Worm (Caenorhabditis elegans) whole organism, early embryonic: Measurements from ENCODE around the gene Y37H2A.12.

Source experiments
- B0310.2 ChIP-seq: sonication (generic microtip); optimal IDR thresholded peaks from 2 replicates; lab custom pipeline; 2016; ENCODE audit warnings: mild to moderate bottlenecking, missing genetic modification characterization, missing compliant biosample characterization
- F13C5.2 ChIP-seq: sonication (generic microtip); optimal IDR thresholded peaks from 2 replicates; lab custom pipeline; 2017; ENCODE audit warnings: mild to moderate bottlenecking, missing genetic modification characterization, inconsistent platforms, missing compliant biosample characterization
- aly-1 ChIP-seq: sonication (generic microtip); optimal IDR thresholded peaks from 2 replicates; lab custom pipeline; 2016; ENCODE audit warnings: missing genetic modification characterization, missing compliant biosample characterization
- ama-1 ChIP-seq: fragments of 150-350 bp; optimal IDR thresholded peaks from 2 replicates; lab custom pipeline; 2014
- ceh-13 ChIP-seq: fragments of 200-800 bp; sonication (Bioruptor generic); optimal IDR thresholded peaks from 2 replicates; lab custom pipeline; 2018; ENCODE audit warnings: mild to moderate bottlenecking, missing genetic modification characterization, missing compliant biosample characterization
- ceh-36 ChIP-seq: sonication (generic microtip); optimal IDR thresholded peaks from 2 replicates; lab custom pipeline; 2016; ENCODE audit warnings: missing genetic modification characterization, inconsistent platforms, missing compliant biosample characterization
- ets-7 ChIP-seq: sonication (generic microtip); optimal IDR thresholded peaks from 2 replicates; lab custom pipeline; 2016; ENCODE audit warnings: missing genotype, missing genetic modification characterization, missing compliant biosample characterization
- flt-1 ChIP-seq: fragments of 200-800 bp; sonication (Bioruptor generic); IDR thresholded peaks from 2 replicates; pipeline ENCODE4 v1.3.6; 2022; ENCODE audit warnings: missing genetic modification characterization, missing compliant biosample characterization
- hmbx-1 ChIP-seq: sonication (generic microtip); optimal IDR thresholded peaks from 2 replicates; lab custom pipeline; 2016; ENCODE audit warnings: mild to moderate bottlenecking, missing genetic modification characterization, missing compliant biosample characterization
- hmg-4 ChIP-seq: fragments of 200-800 bp; sonication (Bioruptor generic); optimal IDR thresholded peaks from 2 replicates; lab custom pipeline; 2018; ENCODE audit warnings: mild to moderate bottlenecking, missing genetic modification characterization, missing compliant biosample characterization
- hnd-1 ChIP-seq: sonication (generic microtip); optimal IDR thresholded peaks from 2 replicates; lab custom pipeline; 2016; ENCODE audit warnings: missing genetic modification characterization, missing compliant biosample characterization
- pes-1 ChIP-seq: fragments of 200-800 bp; sonication (Bioruptor generic); IDR thresholded peaks from 2 replicates; pipeline ENCODE4 v1.3.6; 2022; ENCODE audit warnings: missing genetic modification reagents, missing genetic modification characterization, missing compliant biosample characterization
- scrt-1 ChIP-seq: fragments of 200-800 bp; sonication (Bioruptor generic); IDR thresholded peaks from 2 replicates; pipeline ENCODE4 v1.3.6; 2022; ENCODE audit warnings: missing genetic modification characterization, missing compliant biosample characterization
- sea-1 ChIP-seq: fragments of 200-800 bp; sonication (Bioruptor generic); conservative IDR thresholded peaks from 2 replicates; pipeline ENCODE4 v1.3.6; 2022; ENCODE audit warnings: missing genetic modification characterization, missing compliant biosample characterization
- tbx-11 ChIP-seq: fragments of 200-800 bp; sonication (Bioruptor generic); IDR thresholded peaks from 2 replicates; pipeline ENCODE4 v1.3.6; 2022; ENCODE audit warnings: missing genetic modification characterization, missing compliant biosample characterization
- tbx-37 ChIP-seq: fragments of 200-800 bp; sonication (Bioruptor generic); conservative IDR thresholded peaks from 2 replicates; pipeline ENCODE4 v1.3.6; 2022; ENCODE audit warnings: missing genetic modification reagents, missing genetic modification characterization, missing compliant biosample characterization
- tra-4 ChIP-seq: sonication (generic microtip); optimal IDR thresholded peaks from 2 replicates; lab custom pipeline; 2017; ENCODE audit warnings: missing genetic modification characterization, missing compliant biosample characterization

Gene Y37H2A.12

DNA sequence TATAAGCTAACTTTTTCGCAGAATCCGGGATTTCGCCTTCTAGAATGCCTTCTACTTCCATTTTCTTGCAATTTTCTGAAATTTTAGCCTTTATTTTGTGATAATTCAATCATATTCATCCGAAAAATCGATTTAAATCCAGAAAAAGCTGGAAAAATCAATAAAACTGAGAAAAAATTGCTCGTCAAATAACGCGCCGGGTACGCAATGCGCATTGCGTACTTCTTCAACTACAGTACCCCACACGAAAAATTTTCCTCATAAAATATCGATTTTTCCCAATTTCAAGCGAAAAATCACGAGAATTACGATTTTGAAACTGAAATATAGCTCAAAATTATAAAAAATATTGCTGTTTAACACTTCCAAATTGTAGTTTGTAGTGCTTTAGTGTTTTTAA, at the start of gene Y37H2A.12:
Gene Y37H2A.12 (minus strand): TSS at position 81 of the 400 bp plus-strand sequence.
- no peak for TF ChIP-seq ama-1 (lab: Kevin White, UChicago)
- TF ChIP-seq tbx-37 (GFP tag; lab: Robert Waterston, UW): no peak
- TF ChIP-seq hmg-4 (GFP tag; lab: Kevin White, UChicago): no peak
- no peak for TF ChIP-seq ets-7 (tag; lab: Kevin White, UChicago)
- no peak for TF ChIP-seq sea-1
- TF ChIP-seq ceh-36: no peak
- no peak for TF ChIP-seq tra-4 (tag; lab: Kevin White, UChicago)
- TF ChIP-seq hmbx-1 (tag; lab: Kevin White, UChicago): no peak
- no peak for TF ChIP-seq F13C5.2 (tag; lab: Kevin White, UChicago)
- no peak for TF ChIP-seq B0310.2 (tag; lab: Kevin White, UChicago)
- no peak for TF ChIP-seq ceh-13 (GFP tag; lab: Kevin White, UChicago)
- TF ChIP-seq flt-1: no peak
- TF ChIP-seq scrt-1: no peak
- no peak for TF ChIP-seq hnd-1 (tag; lab: Kevin White, UChicago)

DNA sequence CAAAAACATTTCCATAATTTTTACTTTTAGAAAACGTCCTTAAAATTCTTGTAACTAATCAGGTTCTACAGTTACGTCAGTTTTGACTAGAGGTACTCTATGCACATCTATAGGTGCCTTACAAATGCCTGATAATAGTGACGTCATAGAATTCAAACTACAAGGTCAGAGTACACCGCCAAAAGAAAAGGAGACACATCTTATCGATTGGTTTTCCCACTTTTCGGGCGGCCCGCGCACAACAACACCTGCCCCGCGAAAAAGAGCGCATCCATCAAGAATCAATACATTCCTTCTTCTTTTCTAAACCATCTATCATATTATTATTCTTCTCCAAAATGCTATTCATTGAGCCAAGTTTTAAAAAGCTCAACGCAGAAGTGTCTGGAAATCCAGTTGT, 48.7 kb upstream of the Y37H2A.12 start, which contains the start of gene C31G12.1:
Gene C31G12.1 (plus strand): TSS at position 301 of the 400 bp plus-strand sequence.
- no peak for TF ChIP-seq flt-1
- no peak for TF ChIP-seq tbx-11
- TF ChIP-seq ama-1 (lab: Kevin White, UChicago): no peak

DNA sequence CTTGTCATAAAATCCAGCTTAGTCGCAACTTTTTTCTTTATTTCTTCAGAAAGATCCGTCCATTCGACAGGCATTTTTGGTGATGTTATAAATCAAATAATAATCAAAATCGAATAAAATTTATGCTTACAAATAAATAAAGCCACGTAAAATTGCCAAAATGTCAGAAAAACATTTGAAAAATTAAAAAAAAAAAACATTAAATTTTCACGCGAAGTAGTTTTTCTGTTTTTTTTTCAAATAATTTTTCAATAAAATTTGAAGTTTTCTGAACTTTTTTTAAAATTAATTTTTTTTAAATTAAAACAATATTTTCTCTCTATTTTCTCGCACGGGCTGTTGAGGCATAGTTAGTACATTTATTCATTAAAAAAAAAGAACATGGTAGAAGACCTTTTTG, 47.7 kb upstream of the Y37H2A.12 start, which contains the start of gene C31G12.4:
Gene C31G12.4 (minus strand): TSS at position 101 of the 400 bp plus-strand sequence.
- TF ChIP-seq B0310.2 (tag; lab: Kevin White, UChicago) (no peak), ama-1 (lab: Kevin White, UChicago) (no peak), scrt-1 (no peak), ceh-36 (no peak), tra-4 (tag; lab: Kevin White, UChicago) (no peak), flt-1 (no peak), ceh-13 (GFP tag; lab: Kevin White, UChicago) (no peak), aly-1 (tag; lab: Kevin White, UChicago) (no peak), hnd-1 (tag; lab: Kevin White, UChicago) (no peak), tbx-37 (GFP tag; lab: Robert Waterston, UW) (no peak), sea-1 (no peak), ets-7 (tag; lab: Kevin White, UChicago) (no peak), tbx-11 (no peak), hmg-4 (GFP tag; lab: Kevin White, UChicago) (no peak), pes-1 (GFP tag; lab: Robert Waterston, UW) (no peak), F13C5.2 (tag; lab: Kevin White, UChicago) (no peak), hmbx-1 (tag; lab: Kevin White, UChicago) (no peak)

DNA sequence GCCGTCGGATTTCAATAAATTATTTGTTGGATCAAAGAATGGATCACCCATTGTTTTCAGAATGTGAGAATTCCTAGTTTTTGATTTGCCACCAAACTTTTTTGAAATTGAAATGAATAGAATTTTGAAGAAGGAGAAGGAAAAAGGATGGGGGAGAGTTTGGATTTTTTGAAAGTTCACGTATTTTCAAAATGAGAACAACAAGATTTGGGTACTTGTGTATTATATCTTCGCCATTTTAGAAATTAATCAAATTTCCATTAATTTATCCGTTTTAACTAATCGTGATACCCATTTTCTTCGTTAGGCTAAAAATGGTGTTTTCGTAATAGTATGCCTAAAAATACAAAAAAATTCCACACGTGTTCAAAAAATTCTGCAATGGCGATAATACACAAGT, 40.6 kb upstream of the Y37H2A.12 start, which contains the start of gene C14A6.8:
Gene C14A6.8 (minus strand): TSS at position 101 of the 400 bp plus-strand sequence.
- TF ChIP-seq ceh-36 (no peak), aly-1 (tag; lab: Kevin White, UChicago) (no peak), tbx-11 (no peak), scrt-1 (no peak), ets-7 (tag; lab: Kevin White, UChicago) (no peak), ama-1 (lab: Kevin White, UChicago) (no peak), hmg-4 (GFP tag; lab: Kevin White, UChicago) (no peak), flt-1 (no peak), pes-1 (GFP tag; lab: Robert Waterston, UW) (no peak), B0310.2 (tag; lab: Kevin White, UChicago) (no peak), ceh-13 (GFP tag; lab: Kevin White, UChicago) (no peak), tra-4 (tag; lab: Kevin White, UChicago) (no peak), hnd-1 (tag; lab: Kevin White, UChicago) (no peak), sea-1 (no peak), F13C5.2 (tag; lab: Kevin White, UChicago) (no peak), tbx-37 (GFP tag; lab: Robert Waterston, UW) (no peak)

DNA sequence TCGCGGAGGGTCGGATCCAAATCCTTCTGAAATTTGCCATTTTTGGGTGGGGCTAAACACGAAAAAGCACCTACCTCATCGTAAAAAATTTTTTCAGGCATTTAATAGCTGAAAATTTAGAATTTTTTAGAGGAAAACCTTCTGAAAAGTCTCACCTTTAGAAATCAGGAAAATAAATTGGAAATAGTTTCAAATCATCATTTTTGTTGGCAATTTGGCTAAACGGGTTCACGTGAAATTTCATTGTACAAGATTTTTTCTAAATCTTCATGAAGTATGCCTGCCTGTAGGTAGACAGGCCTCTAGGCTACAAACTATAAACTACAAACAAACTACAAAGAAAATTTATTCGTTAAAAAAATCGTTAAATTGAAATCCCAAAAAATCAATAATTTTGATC, 37.3 kb upstream of the Y37H2A.12 start, which contains the start of gene C14A6.7:
Gene C14A6.7 (minus strand): TSS at position 101 of the 400 bp plus-strand sequence.
- no peak for TF ChIP-seq tra-4 (tag; lab: Kevin White, UChicago)
- no peak for TF ChIP-seq hmg-4 (GFP tag; lab: Kevin White, UChicago)
- TF ChIP-seq B0310.2 (tag; lab: Kevin White, UChicago): no peak
- TF ChIP-seq hnd-1 (tag; lab: Kevin White, UChicago): no peak
- no peak for TF ChIP-seq ceh-13 (GFP tag; lab: Kevin White, UChicago)
- no peak for TF ChIP-seq tbx-11
- no peak for TF ChIP-seq ets-7 (tag; lab: Kevin White, UChicago)
- TF ChIP-seq ceh-36: no peak
- no peak for TF ChIP-seq aly-1 (tag; lab: Kevin White, UChicago)
- TF ChIP-seq flt-1: no peak
- TF ChIP-seq scrt-1: no peak
- TF ChIP-seq tbx-37 (GFP tag; lab: Robert Waterston, UW): no peak
- TF ChIP-seq ama-1 (lab: Kevin White, UChicago): no peak
- no peak for TF ChIP-seq pes-1 (GFP tag; lab: Robert Waterston, UW)
- no peak for TF ChIP-seq sea-1
- no peak for TF ChIP-seq hmbx-1 (tag; lab: Kevin White, UChicago)
- TF ChIP-seq F13C5.2 (tag; lab: Kevin White, UChicago): no peak

DNA sequence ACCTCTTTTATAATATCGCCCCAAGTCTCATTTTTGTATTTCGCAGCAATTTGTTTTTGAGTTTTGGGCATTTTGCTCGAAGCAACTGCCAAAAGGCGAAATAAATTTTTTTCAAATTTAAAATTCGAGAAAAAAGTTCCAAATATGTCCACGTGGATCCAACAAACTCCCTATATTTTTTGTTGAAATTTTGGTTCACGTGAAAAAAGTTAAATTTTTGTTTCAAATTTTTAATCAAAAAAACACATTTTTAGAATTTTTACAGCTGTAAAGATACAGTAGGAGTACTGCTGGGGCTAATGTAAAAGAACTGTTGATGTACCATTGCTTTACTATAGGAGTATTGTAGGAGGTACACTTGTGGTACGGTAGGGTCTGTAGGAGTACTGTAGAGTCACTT, 36.2 kb upstream of the Y37H2A.12 start, which contains the start of gene C14A6.6:
Gene C14A6.6 (minus strand): TSS at position 101 of the 400 bp plus-strand sequence.
- TF ChIP-seq ets-7 (tag; lab: Kevin White, UChicago): no peak
- TF ChIP-seq tra-4 (tag; lab: Kevin White, UChicago): no peak
- no peak for TF ChIP-seq scrt-1
- no peak for TF ChIP-seq B0310.2 (tag; lab: Kevin White, UChicago)
- TF ChIP-seq F13C5.2 (tag; lab: Kevin White, UChicago): no peak

DNA sequence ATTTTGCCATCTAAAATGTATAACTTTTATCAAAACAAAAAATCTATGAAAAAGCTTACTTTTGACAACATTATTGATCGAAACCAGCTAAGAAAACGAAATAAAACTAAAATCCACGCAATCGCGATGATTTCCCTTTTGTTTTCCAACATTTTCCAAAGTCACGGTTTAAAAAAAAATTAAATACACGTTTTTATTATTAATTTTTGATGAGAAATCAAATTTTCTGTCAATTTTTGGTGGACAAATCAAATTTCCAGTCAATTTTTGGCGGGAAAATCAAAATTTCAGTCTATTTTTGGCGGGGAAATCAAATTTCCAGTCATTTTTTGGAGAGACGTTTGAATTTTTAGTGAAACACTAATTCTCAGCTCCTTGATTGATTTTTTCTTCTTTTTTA, 33.8 kb upstream of the Y37H2A.12 start, which contains the start of gene C14A6.5:
Gene C14A6.5 (minus strand): TSS at position 101 of the 400 bp plus-strand sequence.
- TF ChIP-seq flt-1 (no peak), tbx-37 (GFP tag; lab: Robert Waterston, UW) (no peak), pes-1 (GFP tag; lab: Robert Waterston, UW) (no peak), ama-1 (lab: Kevin White, UChicago) (no peak)
